Worm (Caenorhabditis elegans) whole organism, mixed stage, embryonic: Measurements from ENCODE around the gene W08G11.1.

ENCODE experiments used
- bed-3 ChIP-seq: fragments of 200-800 bp; sonication (Bioruptor generic); optimal IDR thresholded peaks from 3 replicates; lab custom pipeline; 2018; ENCODE audit warnings: mild to moderate bottlenecking, missing genetic modification characterization, moderate library complexity, missing compliant biosample characterization
- elt-3 ChIP-seq: fragments of 150-350 bp; optimal IDR thresholded peaks from 2 replicates; lab custom pipeline; 2014; ENCODE audit warnings: missing biosample characterization, missing genetic modification characterization
- nhr-237 ChIP-seq: fragments of 150-350 bp; optimal IDR thresholded peaks from 2 replicates; lab custom pipeline; 2014; ENCODE audit warnings: missing biosample characterization, missing genetic modification characterization
- nhr-28 ChIP-seq: fragments of 150-350 bp; optimal IDR thresholded peaks from 2 replicates; lab custom pipeline; 2014; ENCODE audit warnings: missing biosample characterization, missing genetic modification characterization
- pha-4 ChIP-seq: fragments of 150-350 bp; optimal IDR thresholded peaks from 2 replicates; lab custom pipeline; 2018; ENCODE audit warnings: missing biosample characterization, missing genetic modification reagents, missing genetic modification characterization
- unc-39 ChIP-seq: fragments of 150-350 bp; optimal IDR thresholded peaks from 2 replicates; lab custom pipeline; 2014; ENCODE audit warnings: missing biosample characterization, missing genetic modification characterization
- unc-62 ChIP-seq: fragments of 150-350 bp; optimal IDR thresholded peaks from 2 replicates; lab custom pipeline; 2014; ENCODE audit warnings: missing biosample characterization, missing genetic modification reagents, missing genetic modification characterization
- zip-8 ChIP-seq: fragments of 150-350 bp; optimal IDR thresholded peaks from 2 replicates; lab custom pipeline; 2014; ENCODE audit warnings: missing biosample characterization, missing genetic modification characterization
- ztf-11 ChIP-seq: fragments of 150-350 bp; optimal IDR thresholded peaks from 2 replicates; lab custom pipeline; 2014; ENCODE audit warnings: missing biosample characterization, missing genetic modification characterization

DNA sequence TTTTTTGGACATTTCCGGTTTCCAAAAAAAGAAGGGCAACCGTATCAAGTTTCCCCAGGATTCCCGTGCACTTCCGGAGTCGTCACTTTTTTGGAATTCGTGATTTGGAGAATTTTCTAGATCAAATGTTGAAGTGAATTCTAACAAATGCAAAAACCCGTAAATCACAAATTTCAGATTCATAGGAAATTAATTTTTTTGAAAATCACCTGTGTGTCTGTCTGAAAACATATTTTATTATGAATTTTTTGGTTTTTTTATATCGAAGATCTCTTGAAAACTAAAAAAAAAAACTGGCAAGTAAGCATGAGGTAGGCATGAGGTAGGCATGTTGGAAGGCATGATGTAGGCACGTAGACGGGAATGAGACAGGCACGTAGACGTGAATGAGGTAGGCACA is 3.2 kb downstream of the W08G11.1 start:
- TF ChIP-seq unc-62 (GFP tag; lab: Kevin White, UChicago) (no peak), elt-3 (tag; lab: Kevin White, UChicago) (no peak), pha-4 (tag; lab: Kevin White, UChicago) (no peak), nhr-28 (tag; lab: Kevin White, UChicago) (no peak), unc-39 (no peak), bed-3 (GFP tag; lab: Kevin White, UChicago) (no peak), ztf-11 (no peak), zip-8 (tag; lab: Kevin White, UChicago) (no peak), nhr-237 (tag; lab: Kevin White, UChicago) (no peak)
